Worm (Caenorhabditis elegans): ENCODE results near the gene C02F5.5.

The C02F5.5 gene

DNA sequence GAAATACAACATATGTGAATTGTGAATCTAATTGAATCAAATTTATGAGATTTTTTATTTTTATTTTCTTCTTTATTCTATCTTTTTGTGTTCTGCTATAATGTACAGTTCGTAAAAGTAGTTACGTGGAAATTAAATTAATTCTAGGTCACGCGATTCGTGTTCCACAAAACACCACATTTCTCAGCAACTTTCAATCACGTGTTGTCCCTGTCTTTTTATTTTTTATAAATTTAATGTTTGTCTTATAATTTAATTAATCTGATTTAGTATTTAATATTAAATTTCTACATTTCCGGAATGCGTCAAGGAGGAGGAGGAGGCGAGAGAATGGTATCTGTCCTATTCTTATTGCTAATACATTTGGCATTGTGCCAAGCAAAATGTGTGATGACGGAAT, 22.1 kb downstream of the C02F5.5 start, which contains the start of gene ncr-2:
Gene ncr-2 (plus strand): TSS at position 301 of the 400 bp plus-strand sequence.
- TF ChIP-seq nhr-77 (tag; optimal IDR thresholded peaks at IDR 0.05) (no peak), skn-1 (tag; optimal IDR thresholded peaks at IDR 0.05) (no peak), alr-1 (tag; optimal IDR thresholded peaks at IDR 0.05) (no peak), unc-55 (GFP tag; optimal IDR thresholded peaks at IDR 0.05) (no peak), unc-62 (GFP tag; optimal IDR thresholded peaks at IDR 0.05) (no peak), nhr-21 (tag; optimal IDR thresholded peaks at IDR 0.05) (no peak), egl-27 (tag; optimal IDR thresholded peaks at IDR 0.05) (no peak), nhr-6 (tag; optimal IDR thresholded peaks at IDR 0.05) (no peak), crh-2 (tag; optimal IDR thresholded peaks at IDR 0.05) (no peak), lin-39 (tag; optimal IDR thresholded peaks at IDR 0.05) (no peak), nhr-23 (tag; optimal IDR thresholded peaks at IDR 0.05) (no peak), R02D3.7 (tag; optimal IDR thresholded peaks at IDR 0.05) (no peak)

ce11 chrIII:8262599-8262998, 26.6 kb downstream of the C02F5.5 start:
- TF ChIP-seq skn-1 (tag; optimal IDR thresholded peaks at IDR 0.05) (no peak), gmeb-1 (tag; optimal IDR thresholded peaks at IDR 0.05) (no peak), blmp-1 (tag; optimal IDR thresholded peaks at IDR 0.05; ENCODE audit: insufficient read depth) (no peak), nhr-77 (tag; optimal IDR thresholded peaks at IDR 0.05) (no peak)

ce11 chrIII:8263377-8263776, 27.4 kb downstream of the C02F5.5 start, which contains the start of gene col-91:
col-91 (minus strand) TSS chrIII:8263664.
- TF ChIP-seq nhr-21 (tag; optimal IDR thresholded peaks at IDR 0.05) (peak; percentile 1), crh-2 (tag; optimal IDR thresholded peaks at IDR 0.05) (no peak), lin-39 (tag; optimal IDR thresholded peaks at IDR 0.05) (no peak), lsy-2 (tag; optimal IDR thresholded peaks at IDR 0.05) (no peak), dmd-4 (tag; optimal IDR thresholded peaks at IDR 0.05) (no peak), nhr-25 (tag; optimal IDR thresholded peaks at IDR 0.05) (peak; percentile 16), mab-5 (tag; optimal IDR thresholded peaks at IDR 0.05) (no peak), snpc-4 (tag; optimal IDR thresholded peaks at IDR 0.05) (no peak)

ce11 chrIII:8265753-8266152, 29.8 kb downstream of the C02F5.5 start, which contains the start of gene mrps-9:
mrps-9 (plus strand) TSS chrIII:8266062.
- TF ChIP-seq mdl-1 (tag; optimal IDR thresholded peaks at IDR 0.05) (no peak), ama-1 (optimal IDR thresholded peaks at IDR 0.05) (no peak), blmp-1 (tag; optimal IDR thresholded peaks at IDR 0.05; ENCODE audit: insufficient read depth) (peak; percentile 29), mab-5 (tag; optimal IDR thresholded peaks at IDR 0.05) (no peak), ZK546.5 (tag; optimal IDR thresholded peaks at IDR 0.05) (no peak), ztf-1 (GFP tag; conservative IDR thresholded peaks at IDR 0.05) (no peak), unc-55 (GFP tag; optimal IDR thresholded peaks at IDR 0.05) (peak; percentile 53), sma-9 (GFP tag; optimal IDR thresholded peaks at IDR 0.05) (no peak), sma-9 (tag; optimal IDR thresholded peaks at IDR 0.05) (no peak), lsy-2 (tag; optimal IDR thresholded peaks at IDR 0.05) (no peak), crh-2 (tag; optimal IDR thresholded peaks at IDR 0.05) (peak; percentile 8), lin-39 (tag; optimal IDR thresholded peaks at IDR 0.05) (no peak), nhr-11 (tag; optimal IDR thresholded peaks at IDR 0.05) (no peak), nhr-129 (tag; optimal IDR thresholded peaks at IDR 0.05) (no peak), aly-2 (tag; optimal IDR thresholded peaks at IDR 0.05) (no peak), nhr-10 (tag; optimal IDR thresholded peaks at IDR 0.05) (no peak)

ce11 chrIII:8268296-8268695, 32.3 kb downstream of the C02F5.5 start, which contains the start of the genes F09G8.7 and crn-7:
F09G8.7 (minus strand) TSS chrIII:8268355.
crn-7 (plus strand) TSS chrIII:8268531.
- TF ChIP-seq nhr-237 (tag; optimal IDR thresholded peaks at IDR 0.05) (no peak), sem-4 (tag; optimal IDR thresholded peaks at IDR 0.05) (no peak), unc-55 (GFP tag; optimal IDR thresholded peaks at IDR 0.05) (peak; percentile 8), C34F6.9 (tag; optimal IDR thresholded peaks at IDR 0.05) (peak; percentile 64), elt-3 (tag; optimal IDR thresholded peaks at IDR 0.05) (no peak), nhr-129 (tag; optimal IDR thresholded peaks at IDR 0.05) (peak; percentile 51), lsy-2 (tag; optimal IDR thresholded peaks at IDR 0.05) (peak in 1 of 2 experiments; percentile 47), dmd-4 (tag; optimal IDR thresholded peaks at IDR 0.05) (no peak), fos-1 (tag; optimal IDR thresholded peaks at IDR 0.05) (peak; percentile 20)
